Fruit fly (Drosophila melanogaster): Measurements from ENCODE around the gene CG13725.

The CG13725 gene

dm6 chr3L:17344596-17344995, 19.3 kb upstream of the CG13725 start, which contains the start of gene brv2:
Gene brv2, minus strand, starts transcription at chr3L:17344696.
- TF ChIP-seq sim (GFP tag; IDR thresholded peaks at IDR 0.05) (no peak), CG15696 (tag; optimal IDR thresholded peaks at IDR 0.05) (no peak), Eip74EF (GFP tag; optimal IDR thresholded peaks at IDR 0.05) (no peak), ssp (GFP tag; IDR thresholded peaks at IDR 0.05) (no peak), CG12236 (GFP tag; optimal IDR thresholded peaks at IDR 0.05) (no peak), CG10147 (GFP tag; optimal IDR thresholded peaks at IDR 0.05) (no peak), NC2β (GFP tag; optimal IDR thresholded peaks at IDR 0.05) (no peak), twi (tag; optimal IDR thresholded peaks at IDR 0.05) (no peak), CG5180 (GFP tag; optimal IDR thresholded peaks at IDR 0.05) (no peak), NC2α (GFP tag; optimal IDR thresholded peaks at IDR 0.05) (no peak), ftz-f1 (GFP tag; optimal IDR thresholded peaks at IDR 0.05) (no peak), CG12769 (tag; optimal IDR thresholded peaks at IDR 0.05) (no peak), Mad (GFP tag; optimal IDR thresholded peaks at IDR 0.05) (no peak), pfk (GFP tag; optimal IDR thresholded peaks at IDR 0.05) (no peak), Ets65A (GFP tag) (no peak), CG16779 (GFP tag; IDR thresholded peaks at IDR 0.05) (no peak), CG17829 (tag; optimal IDR thresholded peaks at IDR 0.05) (no peak), Sry-δ (GFP tag; optimal IDR thresholded peaks at IDR 0.05) (no peak), Lhr (GFP tag; optimal IDR thresholded peaks at IDR 0.05) (no peak), CG4617 (GFP tag; optimal IDR thresholded peaks at IDR 0.05; ENCODE audit: borderline replicate concordance) (no peak)

dm6 chr3L:17341216-17341615, 15.9 kb upstream of the CG13725 start, which contains the start of gene CG13727:
Gene CG13727, minus strand, starts transcription at chr3L:17341316.
- TF ChIP-seq HLH3B (GFP tag; IDR thresholded peaks at IDR 0.05) (no peak), Six4 (GFP tag; optimal IDR thresholded peaks at IDR 0.05) (no peak), CG10431 (GFP tag; optimal IDR thresholded peaks at IDR 0.05) (no peak), pb (GFP tag; optimal IDR thresholded peaks at IDR 0.05) (no peak), Hr51 (GFP tag; optimal IDR thresholded peaks at IDR 0.05) (no peak), Med (GFP tag) (peak; percentile 26), H2.0 (GFP tag; IDR thresholded peaks at IDR 0.05) (no peak), NK7.1 (GFP tag; optimal IDR thresholded peaks at IDR 0.05) (no peak), CG16813 (GFP tag; IDR thresholded peaks at IDR 0.05; ENCODE audit: partially characterized antibody) (no peak), abd-A (tag; optimal IDR thresholded peaks at IDR 0.05) (no peak), Ets65A (GFP tag) (peak; percentile 89), Bgb (GFP tag; IDR thresholded peaks at IDR 0.05; ENCODE audit: partially characterized antibody) (no peak)

- no peak for TF ChIP-seq stc (GFP tag; IDR thresholded peaks at IDR 0.05)
- peak; percentile 10; the same call in 1 of the 2 replicates for TF ChIP-seq bbx (GFP tag; IDR thresholded peaks at IDR 0.05; ENCODE audit: partially characterized antibody)
- no peak for TF ChIP-seq CG13123 (GFP tag; optimal IDR thresholded peaks at IDR 0.05)
- TF ChIP-seq HHEX (GFP tag; optimal IDR thresholded peaks at IDR 0.05), result no peak
- TF ChIP-seq CG2889 (GFP tag; IDR thresholded peaks at IDR 0.05), result no peak
- TF ChIP-seq CG3995 (GFP tag; optimal IDR thresholded peaks at IDR 0.05), result no peak
- TF ChIP-seq CG16813 (GFP tag; IDR thresholded peaks at IDR 0.05; ENCODE audit: partially characterized antibody), result peak; percentile 33; the same call in 1 of the 3 replicates
- no peak for TF ChIP-seq CG10431 (GFP tag; optimal IDR thresholded peaks at IDR 0.05)
- TF ChIP-seq CG14860 (GFP tag; IDR thresholded peaks at IDR 0.05; ENCODE audit: partially characterized antibody), result peak; percentile 47; the same call in 2 of the 3 replicates
- TF ChIP-seq lola (GFP tag; optimal IDR thresholded peaks at IDR 0.05), result no peak
- no peak for TF ChIP-seq ham (GFP tag; IDR thresholded peaks at IDR 0.05)
- TF ChIP-seq CG42726 (GFP tag; IDR thresholded peaks at IDR 0.05; ENCODE audit: partially characterized antibody), result peak; percentile 17; the same call in 1 of the 2 replicates
- no peak for TF ChIP-seq CG10366 (GFP tag; IDR thresholded peaks at IDR 0.05)
- TF ChIP-seq Bdp1 (GFP tag; optimal IDR thresholded peaks at IDR 0.05), result peak; percentile 94
- no peak for TF ChIP-seq psq (GFP tag; optimal IDR thresholded peaks at IDR 0.05)
- no peak for TF ChIP-seq p53 (GFP tag; optimal IDR thresholded peaks at IDR 0.05)
- no peak for TF ChIP-seq CG1792 (GFP tag; optimal IDR thresholded peaks at IDR 0.05)
- TF ChIP-seq amos (GFP tag; IDR thresholded peaks at IDR 0.05; ENCODE audit: partially characterized antibody), result peak; percentile 66; the same call in 1 of the 2 replicates
- no peak for TF ChIP-seq mld (GFP tag; IDR thresholded peaks at IDR 0.05; ENCODE audit: partially characterized antibody)
Measured at dm6 chr3L:17339756-17340155, 14.4 kb upstream of the CG13725 start.
